Worm (Caenorhabditis elegans) whole organism, young adult: ENCODE data around the gene C06A12.19.

Experiments
- F10E7.11 ChIP-seq: sonication (generic microtip); optimal IDR thresholded peaks from 2 replicates; lab custom pipeline; 2017; ENCODE audit warnings: mild to moderate bottlenecking, missing genetic modification characterization, moderate library complexity, missing compliant biosample characterization
- F49E8.2 ChIP-seq: sonication (generic microtip); optimal IDR thresholded peaks from 3 replicates; lab custom pipeline; 2017; ENCODE audit warnings: missing genetic modification characterization, mild to moderate bottlenecking, missing compliant biosample characterization, antibody characterized with exemption, moderate library complexity; ENCODE audit not compliant: insufficient read depth
- ama-1 ChIP-seq, 3 experiments: fragments of 150-350 bp in 1 of 3; sonication (generic microtip) in 2 of 3; optimal IDR thresholded peaks; 2 replicates each; lab custom pipeline; 2014 to 2018; ENCODE audit warnings: missing biosample characterization in 2 of 3, missing genetic modification characterization in 2 of 3, missing genetic modification reagents in 2 of 3
- ceh-27 ChIP-seq: fragments of 200-800 bp; sonication (Bioruptor generic); optimal IDR thresholded peaks from 2 replicates; lab custom pipeline; 2018; ENCODE audit warnings: mild to moderate bottlenecking, missing genetic modification characterization, moderate library complexity, missing compliant biosample characterization
- madf-6 ChIP-seq: fragments of 200-800 bp; sonication (Bioruptor generic); IDR thresholded peaks from 2 replicates; pipeline ENCODE4 v1.3.6; 2022; ENCODE audit warnings: missing genetic modification reagents, missing genetic modification characterization, missing compliant biosample characterization
- somi-1 ChIP-seq: fragments of 200-800 bp; sonication (Bioruptor generic); optimal IDR thresholded peaks from 2 replicates; lab custom pipeline; 2018; ENCODE audit warnings: mild to moderate bottlenecking, missing genetic modification characterization, missing compliant biosample characterization

ce11 chrIV:17474047-17474446 is 34.1 kb upstream of the C06A12.19 start:
- no peak for TF ChIP-seq ama-1 (optimal IDR thresholded peaks at IDR 0.05; lab: Kevin White, UChicago)
- no peak for TF ChIP-seq ama-1 (GFP tag; optimal IDR thresholded peaks at IDR 0.05; lab: Kevin White, UChicago)
- TF ChIP-seq somi-1 (GFP tag; lab: Kevin White, UChicago) = peak; percentile 33
- no peak for TF ChIP-seq ceh-27 (GFP tag; lab: Kevin White, UChicago)
- TF ChIP-seq F10E7.11 = no peak
- TF ChIP-seq madf-6 (GFP tag; lab: Robert Waterston, UW) = no peak
- no peak for TF ChIP-seq F49E8.2
